Worm (Caenorhabditis elegans): ENCODE results near the gene asg-2.
"Not testable (repeated sequence)": the region's sequence is repeated elsewhere in the genome, so short reads cannot be mapped to it uniquely, and the experiment has no call there.

DNA sequence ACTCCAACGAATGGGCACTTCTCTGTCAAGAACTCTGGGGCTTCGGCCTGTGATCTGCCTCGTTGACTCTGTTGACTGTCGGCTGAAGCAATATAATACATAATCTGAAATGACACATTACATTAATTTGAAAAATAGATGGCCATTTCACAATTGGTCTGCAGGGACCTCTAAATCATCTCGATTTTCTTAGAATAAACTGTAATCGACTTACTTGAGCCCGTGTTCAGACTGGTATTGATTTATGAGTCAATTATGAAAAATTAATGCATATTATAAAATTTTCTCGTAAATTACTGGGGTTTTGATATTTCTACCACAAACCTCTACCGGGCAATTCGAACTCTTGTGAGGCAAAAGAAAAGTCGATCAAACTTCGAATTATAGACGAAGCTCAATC lies 27.6 kb downstream of the asg-2 start, which contains the start of gene C53B7.6:
- not testable (repeated sequence) for TF ChIP-seq lin-54 (GFP tag; optimal IDR thresholded peaks at IDR 0.05); hmg-1.2 (GFP tag; IDR thresholded peaks at IDR 0.05); cebp-1 (GFP tag; IDR thresholded peaks at IDR 0.05); cebp-1 (tag; optimal IDR thresholded peaks at IDR 0.05); zim-3 (tag; optimal IDR thresholded peaks at IDR 0.05); ztf-25 (GFP tag; IDR thresholded peaks at IDR 0.05); F57C9.4 (tag; optimal IDR thresholded peaks at IDR 0.05); atf-7 (tag; optimal IDR thresholded peaks at IDR 0.05); lin-40 (tag; optimal IDR thresholded peaks at IDR 0.05); ztf-18 (tag; optimal IDR thresholded peaks at IDR 0.05); F49E8.2 (tag; optimal IDR thresholded peaks at IDR 0.05; ENCODE audit: insufficient read depth); ztf-6 (GFP tag; IDR thresholded peaks at IDR 0.05); attf-3 (GFP tag; conservative IDR thresholded peaks at IDR 0.05)

Data from whole organism, young adult.